Fruit fly (Drosophila melanogaster) whole organism: ENCODE measurements around the gene per.

Source experiments
- CG8478 ChIP-seq: fragments of >200 bp; optimal IDR thresholded peaks from 2 replicates; lab custom pipeline; 2018; ENCODE audit warnings: inconsistent platforms
- Dll ChIP-seq: fragments of >200 bp; optimal IDR thresholded peaks from 2 replicates; lab custom pipeline; 2017
- EcR ChIP-seq, 2 experiments: fragments of >200 bp; optimal IDR thresholded peaks; 2 replicates each; lab custom pipeline; 2017; ENCODE audit warnings: missing biosample characterization in 2 of 2, missing genetic modification characterization in 2 of 2, missing genetic modification reagents in 2 of 2
- pan ChIP-seq: fragments of >200 bp; optimal IDR thresholded peaks from 2 replicates; lab custom pipeline; 2017
- psq ChIP-seq: fragments of >200 bp; optimal IDR thresholded peaks from 2 replicates; lab custom pipeline; 2017

DNA sequence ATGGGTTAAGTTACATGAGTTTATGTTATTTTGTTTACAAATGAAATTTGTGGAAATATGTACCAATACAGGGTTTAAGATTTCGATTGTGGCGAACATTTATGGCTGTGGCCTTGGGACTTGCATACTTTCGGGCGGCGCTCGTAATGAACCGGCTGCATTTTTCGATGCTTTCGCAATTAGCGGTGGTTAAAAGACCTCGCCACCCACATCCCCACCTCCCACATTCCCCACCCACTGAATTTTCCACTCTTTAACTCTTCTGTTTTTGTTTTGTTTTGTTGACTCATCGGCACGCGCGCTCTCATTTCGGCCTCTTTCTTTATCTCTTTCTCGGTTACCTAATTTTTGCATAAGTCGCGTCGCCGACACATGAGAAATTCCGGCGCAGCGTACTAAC lies 39.8 kb upstream of the per start:
- no peak for TF ChIP-seq psq (lab: Kevin White, UChicago)
- no peak for TF ChIP-seq EcR (GFP tag; optimal IDR thresholded peaks at IDR 0.05; lab: Kevin White, UChicago)
- TF ChIP-seq pan (lab: Kevin White, UChicago), result no peak
- TF ChIP-seq Dll, result no peak
- TF ChIP-seq CG8478 (lab: Kevin White, UChicago), result no peak
